Worm (Caenorhabditis elegans) whole organism, L1 larva: ENCODE data around the gene C49C3.7.
"Not testable (repeated sequence)": the region's sequence is repeated elsewhere in the genome, so short reads cannot be mapped to it uniquely, and the experiment has no call there.

Experiments used
- C04F5.9 ChIP-seq: sonication (generic microtip); optimal IDR thresholded peaks from 2 replicates; lab custom pipeline; 2016; ENCODE audit warnings: missing genetic modification characterization, missing compliant biosample characterization
- F16B12.6 ChIP-seq: fragments of 150-350 bp; optimal IDR thresholded peaks from 2 replicates; lab custom pipeline; 2014; ENCODE audit warnings: missing biosample characterization, missing genetic modification characterization
- Y116A8C.19 ChIP-seq: sonication (generic microtip); optimal IDR thresholded peaks from 2 replicates; lab custom pipeline; 2016; ENCODE audit warnings: missing compliant biosample characterization, missing genetic modification characterization, borderline replicate concordance
- ama-1 ChIP-seq: fragments of 150-350 bp; optimal IDR thresholded peaks from 2 replicates; lab custom pipeline; 2014
- ceh-82 ChIP-seq, 3 experiments: fragments of 150-350 bp in 1 of 3; sonication (generic microtip) in 2 of 3; optimal IDR thresholded peaks; 2 replicates each; lab custom pipeline; 2014 to 2017; ENCODE audit warnings: missing biosample characterization in 3 of 3, missing genetic modification characterization in 3 of 3
- ceh-90 ChIP-seq: sonication (generic microtip); optimal IDR thresholded peaks from 2 replicates; lab custom pipeline; 2016; ENCODE audit warnings: missing genetic modification characterization, missing compliant biosample characterization
- dpl-1 ChIP-seq, 3 experiments: fragments of 150-350 bp in 2 of 3; sonication (generic microtip) in 1 of 3; optimal IDR thresholded peaks; 2 replicates each; lab custom pipeline; 2014 to 2017; ENCODE audit warnings: missing biosample characterization in 3 of 3, missing genetic modification characterization in 3 of 3, missing genetic modification reagents in 3 of 3
- dsc-1 ChIP-seq: sonication (generic microtip); optimal IDR thresholded peaks from 2 replicates; lab custom pipeline; 2016; ENCODE audit warnings: mild to moderate bottlenecking, missing genetic modification characterization, missing compliant biosample characterization
- efl-1 ChIP-seq, 4 experiments: fragments of 150-350 bp; optimal IDR thresholded peaks in 3 of 4; peaks in 1 of 4; 1 replicate in 1 of 4; 2 replicates in 3 of 4; lab custom pipeline; 2014; ENCODE audit warnings: missing biosample characterization in 2 of 4, missing genetic modification characterization in 2 of 4, missing genetic modification reagents in 2 of 4
- egl-13 ChIP-seq: sonication (generic microtip); optimal IDR thresholded peaks from 2 replicates; lab custom pipeline; 2016; ENCODE audit warnings: missing genotype, missing genetic modification reagents, missing genetic modification characterization, missing compliant biosample characterization
- ets-5 ChIP-seq: fragments of 200-800 bp; sonication (Bioruptor generic); IDR thresholded peaks from 2 replicates; pipeline ENCODE4 v1.3.6; 2022; ENCODE audit warnings: missing genetic modification characterization, missing compliant biosample characterization
- fkh-8 ChIP-seq: sonication (generic microtip); optimal IDR thresholded peaks from 2 replicates; lab custom pipeline; 2016; ENCODE audit warnings: mild to moderate bottlenecking, missing genetic modification characterization, missing compliant biosample characterization
- fos-1 ChIP-seq: fragments of 150-350 bp; optimal IDR thresholded peaks from 2 replicates; lab custom pipeline; 2014; ENCODE audit warnings: missing biosample characterization, missing genetic modification characterization
- hlh-17 ChIP-seq: fragments of 200-800 bp; sonication (Bioruptor generic); optimal IDR thresholded peaks from 2 replicates; lab custom pipeline; 2018; ENCODE audit warnings: missing genetic modification characterization, mild to moderate bottlenecking, missing compliant biosample characterization, moderate library complexity, borderline replicate concordance
- hpl-2 ChIP-seq: fragments of 150-350 bp; optimal IDR thresholded peaks from 2 replicates; lab custom pipeline; 2014; ENCODE audit warnings: missing biosample characterization, missing genetic modification reagents, missing genetic modification characterization
- irx-1 ChIP-seq: sonication (generic microtip); optimal IDR thresholded peaks from 2 replicates; lab custom pipeline; 2016; ENCODE audit warnings: missing genetic modification characterization, missing compliant biosample characterization
- isw-1 ChIP-seq: fragments of 200-800 bp; sonication (Bioruptor generic); IDR thresholded peaks from 2 replicates; pipeline ENCODE4 v1.3.6; 2022; ENCODE audit warnings: missing genetic modification characterization, missing compliant biosample characterization
- jun-1 ChIP-seq: fragments of 150-350 bp; optimal IDR thresholded peaks from 2 replicates; lab custom pipeline; 2014; ENCODE audit warnings: missing biosample characterization, missing genetic modification reagents, missing genetic modification characterization
- lin-14 ChIP-seq: fragments of 200-800 bp; sonication (Bioruptor generic); optimal IDR thresholded peaks from 2 replicates; lab custom pipeline; 2018; ENCODE audit warnings: mild to moderate bottlenecking, missing genetic modification characterization, moderate library complexity, missing compliant biosample characterization
- lin-35 ChIP-seq, 2 experiments: fragments of 150-350 bp; optimal IDR thresholded peaks; 2 replicates each; lab custom pipeline; 2014; ENCODE audit warnings: missing biosample characterization in 2 of 2, missing genetic modification characterization in 2 of 2, missing genetic modification reagents in 2 of 2
- lin-39 ChIP-seq: fragments of 150-350 bp; optimal IDR thresholded peaks from 2 replicates; lab custom pipeline; 2014; ENCODE audit warnings: missing biosample characterization, missing genetic modification reagents, missing genetic modification characterization
- lsy-2 ChIP-seq, 2 experiments: fragments of 150-350 bp; optimal IDR thresholded peaks; 2 replicates each; lab custom pipeline; 2014; ENCODE audit warnings: missing biosample characterization in 2 of 2, missing genetic modification characterization in 2 of 2
- mdl-1 ChIP-seq, 2 experiments: fragments of 150-350 bp; optimal IDR thresholded peaks; 2 replicates each; lab custom pipeline; 2014 to 2017; ENCODE audit warnings: missing biosample characterization in 2 of 2, missing genetic modification characterization in 2 of 2, inconsistent platforms in 1 of 2
- mef-2 ChIP-seq: fragments of 150-350 bp; optimal IDR thresholded peaks from 2 replicates; lab custom pipeline; 2014; ENCODE audit warnings: missing biosample characterization, missing genetic modification characterization
- nhr-28 ChIP-seq: fragments of 150-350 bp; optimal IDR thresholded peaks from 2 replicates; lab custom pipeline; 2014; ENCODE audit warnings: missing biosample characterization, missing genetic modification characterization
- nhr-47 ChIP-seq: sonication (generic microtip); optimal IDR thresholded peaks from 2 replicates; lab custom pipeline; 2016; ENCODE audit warnings: mild to moderate bottlenecking, missing genetic modification characterization, moderate library complexity, missing compliant biosample characterization
- nhr-71 ChIP-seq: sonication (generic microtip); optimal IDR thresholded peaks from 2 replicates; lab custom pipeline; 2016; ENCODE audit warnings: mild to moderate bottlenecking, missing genetic modification characterization, moderate library complexity, missing compliant biosample characterization
- nhr-84 ChIP-seq: sonication (generic microtip); optimal IDR thresholded peaks from 2 replicates; lab custom pipeline; 2017; ENCODE audit warnings: missing biosample characterization, missing genetic modification characterization
- pax-3 ChIP-seq: fragments of 200-800 bp; sonication (Bioruptor generic); optimal IDR thresholded peaks from 2 replicates; lab custom pipeline; 2018; ENCODE audit warnings: mild to moderate bottlenecking, missing genetic modification characterization, moderate library complexity, missing compliant biosample characterization
- rnt-1 ChIP-seq: sonication (generic microtip); optimal IDR thresholded peaks from 2 replicates; lab custom pipeline; 2016; ENCODE audit warnings: mild to moderate bottlenecking, missing genetic modification characterization, moderate library complexity, missing compliant biosample characterization
- snu-23 ChIP-seq: sonication (generic microtip); optimal IDR thresholded peaks from 2 replicates; lab custom pipeline; 2016; ENCODE audit warnings: missing genetic modification characterization, missing compliant biosample characterization
- tbx-2 ChIP-seq: sonication (generic microtip); optimal IDR thresholded peaks from 2 replicates; lab custom pipeline; 2016; ENCODE audit warnings: missing genetic modification characterization, missing compliant biosample characterization
- tlp-1 ChIP-seq: fragments of 150-350 bp; optimal IDR thresholded peaks from 2 replicates; lab custom pipeline; 2014; ENCODE audit warnings: missing biosample characterization, missing genetic modification characterization
- unc-62 ChIP-seq: fragments of 150-350 bp; optimal IDR thresholded peaks from 2 replicates; lab custom pipeline; 2014; ENCODE audit warnings: missing biosample characterization, missing genetic modification reagents, missing genetic modification characterization
- unc-86 ChIP-seq: sonication (generic microtip); optimal IDR thresholded peaks from 2 replicates; lab custom pipeline; 2016; ENCODE audit warnings: missing genetic modification characterization, missing compliant biosample characterization
- xbp-1 ChIP-seq: sonication (generic microtip); optimal IDR thresholded peaks from 2 replicates; lab custom pipeline; 2016; ENCODE audit warnings: missing genetic modification characterization, missing compliant biosample characterization
- zag-1 ChIP-seq: fragments of 150-350 bp; optimal IDR thresholded peaks from 2 replicates; lab custom pipeline; 2014; ENCODE audit warnings: missing biosample characterization, missing genetic modification characterization

Gene C49C3.7

DNA sequence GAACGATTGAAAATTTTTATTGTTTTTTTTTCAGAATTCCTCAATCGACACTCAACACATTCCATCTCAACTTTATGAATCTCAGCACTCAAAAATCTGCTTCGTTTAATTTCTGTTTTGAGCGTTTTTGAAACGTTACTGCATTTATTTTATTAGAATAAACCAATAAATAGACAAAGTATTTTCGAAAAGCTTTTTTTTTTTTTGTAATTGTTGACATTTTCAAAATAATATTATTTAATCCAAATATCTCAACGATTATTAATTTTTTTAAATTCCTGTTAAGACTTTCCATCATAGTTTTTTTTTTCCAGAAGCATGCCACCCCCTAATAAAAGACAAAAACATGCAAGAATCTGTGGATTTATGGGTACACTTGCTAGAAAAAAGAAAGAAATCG lies at the start of gene C49C3.7:
Gene C49C3.7, plus strand, starts transcription at position 301 of the 400 bp plus-strand sequence.
- TF ChIP-seq ets-5 (GFP tag; lab: Robert Waterston, UW), result no peak

DNA sequence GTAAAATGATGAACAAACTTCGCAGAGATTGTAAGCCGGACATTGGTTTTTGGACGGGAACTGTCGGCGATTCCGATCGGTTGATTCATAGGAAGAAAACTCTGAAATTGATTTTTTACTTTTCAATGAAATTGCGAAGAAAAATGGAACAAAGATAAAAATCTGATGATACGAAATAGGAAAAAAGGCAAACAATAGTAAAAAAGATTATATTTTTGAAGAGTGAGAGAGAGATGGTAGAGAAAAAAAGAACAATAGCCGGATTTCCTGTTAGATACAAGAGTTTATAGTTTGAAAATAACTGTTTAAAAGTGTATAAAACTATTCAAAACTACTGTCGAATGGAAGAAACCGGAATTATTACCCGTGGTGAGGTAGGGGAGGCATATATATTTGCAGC lies 48.3 kb upstream of the C49C3.7 start, which contains the start of gene nra-1:
Gene nra-1, minus strand, starts transcription at position 101 of the 400 bp plus-strand sequence.
- TF ChIP-seq mdl-1 (tag; optimal IDR thresholded peaks at IDR 0.05; lab: Kevin White, UChicago) (no peak), zag-1 (tag; lab: Kevin White, UChicago) (no peak), dpl-1 (GFP tag; optimal IDR thresholded peaks at IDR 0.05; lab: Kevin White, UChicago) (no peak), xbp-1 (tag; lab: Kevin White, UChicago) (no peak), jun-1 (tag; lab: Kevin White, UChicago) (no peak), isw-1 (GFP tag; lab: Robert Waterston, UW) (no peak), ama-1 (lab: Kevin White, UChicago) (no peak), nhr-71 (no peak), irx-1 (no peak), C04F5.9 (tag; lab: Kevin White, UChicago) (no peak), Y116A8C.19 (tag; lab: Kevin White, UChicago) (no peak), fkh-8 (tag; lab: Kevin White, UChicago) (no peak), tlp-1 (tag; lab: Kevin White, UChicago) (no peak), nhr-28 (tag; lab: Kevin White, UChicago) (no peak)

DNA sequence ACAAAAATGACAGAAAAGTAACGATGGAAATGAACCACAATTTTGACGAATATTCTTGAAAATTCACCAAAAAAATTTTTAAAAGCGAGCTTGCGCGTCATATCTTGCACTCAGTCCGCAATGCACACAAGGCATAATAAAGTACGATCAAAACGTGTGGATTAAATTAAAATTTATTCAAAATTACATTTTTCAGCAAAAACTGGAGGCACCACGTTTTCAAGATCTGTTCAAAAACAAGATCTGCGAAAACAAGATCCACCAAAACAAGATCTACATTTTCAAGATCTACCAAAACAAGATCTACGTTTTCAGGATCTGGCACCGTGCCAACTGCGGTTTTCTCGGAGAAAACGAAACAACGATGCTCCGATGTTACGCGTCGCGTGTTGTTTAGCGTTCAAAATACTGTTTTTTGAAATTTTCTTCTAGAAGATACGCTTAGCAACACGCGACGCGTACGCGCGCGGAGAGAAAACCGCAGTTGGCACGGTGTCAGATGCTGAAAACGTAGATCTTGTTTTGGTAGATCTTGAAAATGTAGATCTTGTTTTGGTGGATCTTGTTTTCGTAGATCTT lies 47.8 kb upstream of the C49C3.7 start:
- TF ChIP-seq efl-1 (optimal IDR thresholded peaks at IDR 0.05; lab: Kevin White, UChicago) (peak in 1 of 2 experiments; percentile 23), F16B12.6 (tag; lab: Kevin White, UChicago) (peak; percentile 3)
- not testable (repeated sequence) for TF ChIP-seq efl-1 (GFP tag; optimal IDR thresholded peaks at IDR 0.05 in 1 of 2; lab: Kevin White, UChicago)

DNA sequence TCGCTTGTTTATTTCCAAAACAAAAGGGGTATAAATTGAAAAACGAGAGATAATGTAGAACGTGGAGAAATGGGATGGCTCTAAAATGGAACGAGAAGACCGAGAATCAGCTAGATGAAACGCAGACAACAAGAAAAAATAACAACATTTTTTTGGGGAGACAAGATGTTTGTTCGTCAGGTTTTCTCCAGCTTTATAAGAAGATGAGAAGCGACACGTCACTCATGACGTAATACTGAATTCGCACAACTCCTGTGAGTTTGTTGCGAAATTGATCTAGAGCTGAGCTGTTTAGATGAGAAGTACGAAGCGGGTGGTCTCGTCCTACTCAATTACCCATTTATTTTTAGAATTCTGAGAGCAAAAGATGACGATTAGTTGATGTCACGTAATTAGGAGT lies 47.1 kb upstream of the C49C3.7 start:
- TF ChIP-seq unc-86 (peak; percentile 41), nhr-84 (tag; lab: Kevin White, UChicago) (no peak), tlp-1 (tag; lab: Kevin White, UChicago) (no peak), ceh-90 (tag; lab: Kevin White, UChicago) (no peak), rnt-1 (tag; lab: Kevin White, UChicago) (no peak), hpl-2 (GFP tag; lab: Kevin White, UChicago) (no peak), mdl-1 (tag; optimal IDR thresholded peaks at IDR 0.05; lab: Kevin White, UChicago) (no peak), mef-2 (tag; lab: Kevin White, UChicago) (peak; percentile 63), fos-1 (tag; lab: Kevin White, UChicago) (no peak), jun-1 (tag; lab: Kevin White, UChicago) (no peak), dsc-1 (peak; percentile 9), hlh-17 (GFP tag; lab: Kevin White, UChicago) (no peak), lin-35 (GFP tag; optimal IDR thresholded peaks at IDR 0.05; lab: Kevin White, UChicago) (peak in 1 of 2 experiments; percentile 4), nhr-71 (peak; percentile 67), unc-62 (GFP tag; lab: Kevin White, UChicago) (no peak), fkh-8 (tag; lab: Kevin White, UChicago) (peak; percentile 40), snu-23 (peak; percentile 11), tbx-2 (tag; lab: Kevin White, UChicago) (peak; percentile 29), lin-39 (tag; lab: Kevin White, UChicago) (no peak), pax-3 (tag; lab: Kevin White, UChicago) (no peak), xbp-1 (tag; lab: Kevin White, UChicago) (peak; percentile 53), lsy-2 (tag; optimal IDR thresholded peaks at IDR 0.05; lab: Kevin White, UChicago) (peak in 1 of 2 experiments; percentile 59), lin-14 (peak; percentile 76), nhr-47 (tag; lab: Kevin White, UChicago) (peak; percentile 42), ceh-82 (tag; optimal IDR thresholded peaks at IDR 0.05; lab: Kevin White, UChicago) (peak in 2 of 3 experiments; percentile 5 to 37), egl-13 (peak; percentile 65), efl-1 (optimal IDR thresholded peaks at IDR 0.05; lab: Kevin White, UChicago) (peak in 1 of 2 experiments; percentile 1), efl-1 (GFP tag; optimal IDR thresholded peaks at IDR 0.05 in 1 of 2; lab: Kevin White, UChicago) (no peak)
- TF ChIP-seq, all 84 proteins: peak for 15
